Worm (Caenorhabditis elegans) whole organism, L4 larva: ENCODE measurements around the gene tmem-135.
A peak's percentile ranks its signal among the peaks of the same experiment; 100 is the strongest.

Experiments used
- F49E8.2 ChIP-seq: sonication (generic microtip); optimal IDR thresholded peaks from 2 replicates; lab custom pipeline; 2016; ENCODE audit warnings: missing compliant biosample characterization, mild to moderate bottlenecking, missing genetic modification characterization, borderline replicate concordance
- R02D3.7 ChIP-seq: fragments of 150-350 bp; sonication (generic microtip); optimal IDR thresholded peaks from 3 replicates; lab custom pipeline; 2014; ENCODE audit warnings: missing biosample characterization, missing genetic modification characterization
- ama-1 ChIP-seq: fragments of 150-350 bp; optimal IDR thresholded peaks from 2 replicates; lab custom pipeline; 2014; ENCODE audit warnings: inconsistent platforms, mixed read lengths
- arid-1 ChIP-seq: fragments of 200-800 bp; sonication (Bioruptor generic); conservative IDR thresholded peaks from 2 replicates; pipeline ENCODE4 v1.3.6; 2022; ENCODE audit warnings: missing genetic modification reagents, missing genetic modification characterization, missing compliant biosample characterization
- attf-4 ChIP-seq: sonication (generic microtip); optimal IDR thresholded peaks from 3 replicates; lab custom pipeline; 2017; ENCODE audit warnings: missing biosample characterization, missing genetic modification characterization
- ceh-20 ChIP-seq: fragments of 200-800 bp; sonication (Bioruptor generic); IDR thresholded peaks from 2 replicates; pipeline ENCODE4 v1.3.6; 2022; ENCODE audit warnings: missing genetic modification reagents, missing genetic modification characterization, missing compliant biosample characterization
- ceh-32 ChIP-seq: sonication (generic microtip); optimal IDR thresholded peaks from 2 replicates; lab custom pipeline; 2016; ENCODE audit warnings: mild to moderate bottlenecking, missing genetic modification characterization, missing compliant biosample characterization; ENCODE audit not compliant: poor library complexity
- ceh-82 ChIP-seq: sonication (generic microtip); optimal IDR thresholded peaks from 2 replicates; lab custom pipeline; 2017; ENCODE audit warnings: missing biosample characterization, missing genetic modification characterization
- cey-2 ChIP-seq: sonication (generic microtip); optimal IDR thresholded peaks from 3 replicates; lab custom pipeline; 2017; ENCODE audit warnings: missing genetic modification characterization, mild to moderate bottlenecking, missing compliant biosample characterization, antibody characterized with exemption, borderline replicate concordance; ENCODE audit not compliant: insufficient read depth
- daf-16 ChIP-seq, 3 experiments: sonication (generic microtip); optimal IDR thresholded peaks; 2 replicates each; lab custom pipeline; 2016 to 2017; ENCODE audit warnings: missing genetic modification characterization in 3 of 3, missing genetic modification reagents in 3 of 3, mild to moderate bottlenecking in 2 of 3, missing compliant biosample characterization in 2 of 3, missing biosample characterization in 1 of 3, moderate library complexity in 1 of 3
- dmd-6 ChIP-seq: fragments of 200-800 bp; sonication (Bioruptor generic); IDR thresholded peaks from 2 replicates; pipeline ENCODE4 v1.3.6; 2022; ENCODE audit warnings: missing genetic modification reagents, missing genetic modification characterization, missing compliant biosample characterization
- dmd-9 ChIP-seq: fragments of 200-800 bp; sonication (Bioruptor generic); IDR thresholded peaks from 2 replicates; pipeline ENCODE4 v1.3.6; 2022; ENCODE audit warnings: missing genetic modification reagents, missing genetic modification characterization, missing compliant biosample characterization
- gei-8 ChIP-seq: fragments of 200-800 bp; sonication (Bioruptor generic); optimal IDR thresholded peaks from 2 replicates; lab custom pipeline; 2018; ENCODE audit warnings: mild to moderate bottlenecking, missing genetic modification characterization, missing compliant biosample characterization
- hlh-11 ChIP-seq: fragments of 200-800 bp; sonication (Bioruptor generic); optimal IDR thresholded peaks from 2 replicates; lab custom pipeline; 2018; ENCODE audit warnings: mild to moderate bottlenecking, missing genetic modification characterization, missing compliant biosample characterization
- lim-7 ChIP-seq: fragments of 200-800 bp; sonication (Bioruptor generic); IDR thresholded peaks from 2 replicates; pipeline ENCODE4 v1.3.6; 2022; ENCODE audit warnings: missing genetic modification characterization, missing compliant biosample characterization
- lin-1 ChIP-seq: fragments of 200-800 bp; sonication (Bioruptor generic); IDR thresholded peaks from 2 replicates; pipeline ENCODE4 v1.3.6; 2022; ENCODE audit warnings: missing genetic modification reagents, missing genetic modification characterization, missing compliant biosample characterization
- lin-15B ChIP-seq: fragments of 150-350 bp; sonication (generic microtip); optimal IDR thresholded peaks from 3 replicates; lab custom pipeline; 2014; ENCODE audit warnings: missing biosample characterization, missing genetic modification characterization
- lin-38 ChIP-seq: fragments of 200-800 bp; sonication (Bioruptor generic); IDR thresholded peaks from 2 replicates; pipeline ENCODE4 v1.3.6; 2022; ENCODE audit warnings: missing genetic modification reagents, missing genetic modification characterization, missing compliant biosample characterization
- lin-39 ChIP-seq: fragments of 150-350 bp; optimal IDR thresholded peaks from 2 replicates; lab custom pipeline; 2014; ENCODE audit warnings: missing biosample characterization, missing genetic modification reagents, missing genetic modification characterization
- lir-3 ChIP-seq: sonication (generic microtip); optimal IDR thresholded peaks from 2 replicates; lab custom pipeline; 2016; ENCODE audit warnings: mild to moderate bottlenecking, missing genetic modification characterization, missing compliant biosample characterization
- lsy-2 ChIP-seq, 2 experiments: fragments of 150-350 bp in 1 of 2; sonication (generic microtip) in 1 of 2; optimal IDR thresholded peaks; 2 replicates each; lab custom pipeline; 2014 to 2017; ENCODE audit warnings: missing biosample characterization in 2 of 2, missing genetic modification characterization in 2 of 2
- mdl-1 ChIP-seq, 2 experiments: fragments of 150-350 bp in 1 of 2; sonication (generic microtip) in 1 of 2; optimal IDR thresholded peaks; 2 replicates each; lab custom pipeline; 2014 to 2017; ENCODE audit warnings: missing biosample characterization in 2 of 2, missing genetic modification characterization in 2 of 2
- mdt-29 ChIP-seq: fragments of 200-800 bp; sonication (Bioruptor generic); IDR thresholded peaks from 2 replicates; pipeline ENCODE4 v1.3.6; 2022; ENCODE audit warnings: missing genetic modification reagents, missing genetic modification characterization, missing compliant biosample characterization
- nhr-48 ChIP-seq: sonication (generic microtip); optimal IDR thresholded peaks from 2 replicates; lab custom pipeline; 2016; ENCODE audit warnings: mild to moderate bottlenecking, missing genetic modification characterization, missing compliant biosample characterization
- nhr-6 ChIP-seq: fragments of 150-350 bp; optimal IDR thresholded peaks from 2 replicates; lab custom pipeline; 2014; ENCODE audit warnings: missing biosample characterization, missing genetic modification characterization
- pha-4 ChIP-seq, 2 experiments: fragments of 150-350 bp in 1 of 2; fragments of 200-800 bp in 1 of 2; sonication (Bioruptor generic) in 1 of 2; IDR thresholded peaks in 1 of 2; optimal IDR thresholded peaks in 1 of 2; 2 replicates each; pipeline versions ENCODE4 v1.3.6 to Lab custom; 2014 to 2022; ENCODE audit warnings: missing genetic modification characterization in 2 of 2, missing genetic modification reagents in 2 of 2, missing biosample characterization in 1 of 2, missing compliant biosample characterization in 1 of 2
- php-3 ChIP-seq: fragments of 200-800 bp; sonication (Bioruptor generic); IDR thresholded peaks from 2 replicates; pipeline ENCODE4 v1.3.6; 2022; ENCODE audit warnings: missing genetic modification reagents, missing genetic modification characterization, missing compliant biosample characterization
- pqm-1 ChIP-seq: sonication (generic microtip); optimal IDR thresholded peaks from 2 replicates; lab custom pipeline; 2017; ENCODE audit warnings: missing biosample characterization, missing genetic modification characterization
- rbr-2 ChIP-seq: sonication (generic microtip); optimal IDR thresholded peaks from 2 replicates; lab custom pipeline; 2016; ENCODE audit warnings: missing genotype, missing genetic modification characterization, missing compliant biosample characterization
- saeg-2 ChIP-seq: fragments of 200-800 bp; sonication (Bioruptor generic); IDR thresholded peaks from 2 replicates; pipeline ENCODE4 v1.3.6; 2022; ENCODE audit warnings: missing genetic modification reagents, missing genetic modification characterization, missing compliant biosample characterization
- sdz-12 ChIP-seq: fragments of 200-800 bp; sonication (Bioruptor generic); optimal IDR thresholded peaks from 2 replicates; lab custom pipeline; 2018; ENCODE audit warnings: mild to moderate bottlenecking, missing genetic modification characterization, missing compliant biosample characterization
- set-16 ChIP-seq: fragments of 200-800 bp; sonication (Bioruptor generic); IDR thresholded peaks from 2 replicates; pipeline ENCODE4 v1.3.6; 2022; ENCODE audit warnings: missing genetic modification reagents, missing genetic modification characterization, missing compliant biosample characterization
- spr-1 ChIP-seq: sonication (generic microtip); optimal IDR thresholded peaks from 2 replicates; lab custom pipeline; 2016; ENCODE audit warnings: mild to moderate bottlenecking, missing genetic modification characterization, missing compliant biosample characterization
- tra-1 ChIP-seq: fragments of 200-800 bp; sonication (Bioruptor generic); IDR thresholded peaks from 2 replicates; pipeline ENCODE4 v1.3.6; 2022; ENCODE audit warnings: missing genetic modification reagents, missing genetic modification characterization, missing compliant biosample characterization
- unc-130 ChIP-seq: sonication (generic microtip); optimal IDR thresholded peaks from 2 replicates; lab custom pipeline; 2016; ENCODE audit warnings: missing genetic modification reagents, missing genetic modification characterization, missing compliant biosample characterization
- zag-1 ChIP-seq: fragments of 150-350 bp; optimal IDR thresholded peaks from 2 replicates; lab custom pipeline; 2014; ENCODE audit warnings: missing biosample characterization, missing genetic modification characterization
- zip-2 ChIP-seq: fragments of 150-350 bp; optimal IDR thresholded peaks from 2 replicates; lab custom pipeline; 2014; ENCODE audit warnings: missing biosample characterization, missing genetic modification characterization

Gene tmem-135

DNA sequence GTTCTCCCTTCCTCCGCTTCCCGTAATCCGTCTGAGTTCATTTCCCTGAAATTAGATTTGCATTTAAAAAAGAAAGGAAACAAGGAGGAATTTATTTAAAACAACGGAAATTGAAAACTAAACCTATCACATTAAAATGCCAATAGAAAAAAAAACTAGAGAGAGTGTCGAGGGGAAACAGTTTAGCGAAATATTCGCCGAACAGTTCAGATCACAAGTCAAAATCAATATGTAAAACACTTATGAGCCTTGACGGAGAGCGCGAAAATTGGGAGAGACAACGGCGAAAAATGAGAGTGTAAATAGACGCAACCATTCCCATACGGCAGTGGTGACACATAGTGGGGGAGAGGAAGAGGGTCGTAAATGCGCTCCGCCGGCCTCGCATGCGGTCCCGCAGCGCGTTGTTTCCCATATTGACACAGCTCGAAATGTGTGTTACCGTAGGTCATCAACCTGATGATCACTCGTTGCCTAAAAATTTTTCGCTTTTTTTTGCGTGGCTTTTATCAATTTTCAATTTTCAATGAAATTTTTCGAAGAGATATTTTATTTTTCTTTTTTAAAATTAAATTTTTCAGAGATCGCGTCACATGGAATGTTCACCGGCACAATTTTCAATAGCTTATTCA lies 38.3 kb downstream of the tmem-135 start, which contains the start of the genes dnj-14 and glit-1 (continued):
- TF ChIP-seq R02D3.7 (tag; lab: Kevin White, UChicago) (no peak), dmd-6 (GFP tag; lab: Robert Waterston, UW) (peak; percentile 89), gei-8 (GFP tag; lab: Kevin White, UChicago) (no peak), daf-16 (GFP tag; optimal IDR thresholded peaks at IDR 0.05; lab: Kevin White, UChicago) (peak; percentile 33 to 46), daf-16 (tag; optimal IDR thresholded peaks at IDR 0.05; lab: Kevin White, UChicago) (peak; percentile 96), zip-2 (tag; lab: Kevin White, UChicago) (no peak), zag-1 (tag; lab: Kevin White, UChicago) (no peak), php-3 (GFP tag; lab: Robert Waterston, UW) (peak; percentile 89), arid-1 (GFP tag; lab: Robert Waterston, UW) (peak; percentile 30; the same call in 1 of the 2 replicates), lin-1 (GFP tag; lab: Robert Waterston, UW) (peak; percentile 62), lim-7 (GFP tag; lab: Robert Waterston, UW) (0 out of 2 replicates have a peak, but pooled peaks have one; percentile 11), ceh-20 (peak; percentile 69), sdz-12 (no peak), pha-4 (GFP tag; IDR thresholded peaks at IDR 0.05; lab: Robert Waterston, UW) (peak; percentile 71), pha-4 (tag; optimal IDR thresholded peaks at IDR 0.05; lab: Kevin White, UChicago) (no peak), ceh-32 (tag; lab: Kevin White, UChicago) (no peak), pqm-1 (tag; lab: Kevin White, UChicago) (no peak), nhr-48 (tag; lab: Kevin White, UChicago) (peak; percentile 60), lir-3 (no peak), unc-130 (GFP tag; lab: Kevin White, UChicago) (no peak), lin-38 (GFP tag; lab: Robert Waterston, UW) (peak; percentile 91), nhr-6 (tag; lab: Kevin White, UChicago) (peak; percentile 82), cey-2 (tag; lab: Kevin White, UChicago) (no peak), F49E8.2 (no peak), attf-4 (no peak), mdl-1 (tag; optimal IDR thresholded peaks at IDR 0.05; lab: Kevin White, UChicago) (peak; percentile 21 to 91), ceh-82 (tag; lab: Kevin White, UChicago) (no peak), lsy-2 (tag; optimal IDR thresholded peaks at IDR 0.05; lab: Kevin White, UChicago) (peak; percentile 95 to 98), mdt-29 (peak; percentile 47; the same call in 1 of the 2 replicates), spr-1 (tag; lab: Kevin White, UChicago) (peak; percentile 49), saeg-2 (GFP tag; lab: Robert Waterston, UW) (peak; percentile 80), dmd-9 (GFP tag; lab: Robert Waterston, UW) (peak; percentile 57; the same call in 1 of the 2 replicates)

DNA sequence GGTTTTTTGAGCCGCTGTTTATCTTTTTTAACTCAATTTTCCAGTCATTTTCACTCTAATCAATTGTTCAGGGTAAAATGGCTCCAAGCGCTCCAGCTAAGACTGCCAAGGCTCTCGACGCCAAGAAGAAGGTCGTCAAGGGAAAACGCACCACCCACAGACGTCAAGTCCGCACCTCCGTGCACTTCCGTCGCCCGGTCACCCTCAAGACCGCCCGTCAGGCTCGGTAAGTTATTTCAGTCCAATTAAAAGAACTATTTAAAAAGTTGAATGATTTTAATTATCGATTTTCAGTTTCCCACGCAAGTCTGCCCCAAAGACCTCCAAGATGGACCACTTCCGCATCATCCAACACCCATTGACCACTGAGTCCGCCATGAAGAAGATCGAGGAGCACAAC lies 41.6 kb downstream of the tmem-135 start, which contains the start of gene rpl-25.1:
Gene rpl-25.1 (plus strand): TSS at position 72 of the 400 bp plus-strand sequence.
- TF ChIP-seq rbr-2 (tag; lab: Kevin White, UChicago) (no peak), ama-1 (lab: Kevin White, UChicago) (peak; percentile 19), lin-39 (tag; lab: Kevin White, UChicago) (no peak), ceh-32 (tag; lab: Kevin White, UChicago) (no peak), lir-3 (no peak), set-16 (GFP tag; lab: Robert Waterston, UW) (peak; percentile 64), lin-1 (GFP tag; lab: Robert Waterston, UW) (no peak), hlh-11 (tag; lab: Kevin White, UChicago) (peak; percentile 13), dmd-6 (GFP tag; lab: Robert Waterston, UW) (no peak), spr-1 (tag; lab: Kevin White, UChicago) (no peak), php-3 (GFP tag; lab: Robert Waterston, UW) (0 out of 2 replicates have a peak, but pooled peaks have one; percentile 26), tra-1 (0 out of 2 replicates have a peak, but pooled peaks have one; percentile 24), attf-4 (no peak), lin-15B (tag; lab: Kevin White, UChicago) (no peak)
- TF ChIP-seq, all 104 proteins: peak for 5
